Worm (Caenorhabditis elegans): ENCODE measurements around the gene C17F4.12.
A peak's percentile ranks its signal among the peaks of the same experiment; 100 is the strongest.

C17F4.12 gene

DNA sequence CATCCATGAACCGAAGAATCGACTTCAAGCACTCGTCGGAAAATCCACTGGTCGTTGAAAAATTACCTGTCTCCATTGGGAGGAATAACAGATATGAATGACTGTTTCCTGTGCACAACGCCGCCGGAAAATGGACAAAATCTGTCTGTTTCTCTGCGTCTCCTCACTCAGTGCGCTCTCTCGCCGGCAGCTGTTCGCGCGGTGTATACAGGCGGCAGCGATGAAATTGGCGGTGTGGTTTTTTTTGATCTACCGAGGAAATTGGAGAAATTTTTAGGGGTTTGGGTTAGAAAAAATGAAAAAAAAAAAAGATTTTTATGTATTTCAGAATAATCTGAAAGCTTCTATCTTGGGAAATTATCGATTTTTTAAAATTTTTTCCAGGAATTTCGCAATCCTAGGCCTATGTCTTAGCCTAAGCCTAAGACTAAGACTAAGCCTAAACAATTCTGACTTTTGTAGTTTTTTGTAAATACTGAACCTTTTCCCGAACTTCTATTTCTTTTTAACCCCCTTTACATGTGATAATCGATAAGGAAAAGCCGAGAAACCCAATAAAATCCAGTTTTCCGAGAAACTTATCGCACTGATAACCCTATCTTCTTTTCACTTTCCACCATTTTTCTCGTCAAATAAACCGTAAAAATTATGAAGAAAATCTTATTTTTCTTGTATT, 4.2 kb upstream of the C17F4.12 start, which contains the start of the genes fbxc-50 and C17F4.2 (continued):
- 0 out of 2 replicates have a peak, but pooled peaks have one; percentile 11 for TF ChIP-seq pbrm-1 (GFP tag; IDR thresholded peaks at IDR 0.05)
- 0 out of 2 replicates have a peak, but pooled peaks have one; percentile 24 for TF ChIP-seq F33H1.4 (GFP tag; IDR thresholded peaks at IDR 0.05)
- no peak for TF ChIP-seq ztf-26 (tag; optimal IDR thresholded peaks at IDR 0.05)

DNA sequence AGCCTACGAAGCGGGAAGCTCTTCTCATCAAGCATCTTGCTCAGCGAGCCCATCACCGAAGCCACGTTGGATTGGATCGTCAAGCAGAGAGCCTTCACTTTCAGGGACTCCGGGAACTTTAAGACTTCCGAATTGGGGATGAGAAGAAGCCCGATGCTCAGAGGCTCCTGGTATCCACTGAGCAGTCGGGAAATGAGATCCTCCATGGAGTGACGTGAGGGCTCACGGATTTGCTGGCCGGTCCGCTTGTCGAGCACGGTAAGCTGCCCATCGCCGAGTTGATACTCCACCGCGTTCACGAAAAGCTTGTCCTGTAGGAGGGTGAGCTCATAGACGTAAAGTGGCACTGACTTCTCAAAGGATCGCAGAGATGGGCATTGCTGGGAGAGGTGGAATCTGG, 3.6 kb upstream of the C17F4.12 start:
- TF ChIP-seq F55B11.4 (tag; optimal IDR thresholded peaks at IDR 0.05; ENCODE audit: borderline replicate concordance, insufficient read depth) (no peak), dpl-1 (GFP tag; optimal IDR thresholded peaks at IDR 0.05) (no peak), mes-4 (tag; optimal IDR thresholded peaks at IDR 0.05) (no peak), snpc-1.3 (tag; optimal IDR thresholded peaks at IDR 0.05; ENCODE audit: insufficient read depth) (no peak), unc-130 (GFP tag; optimal IDR thresholded peaks at IDR 0.05) (no peak), ztf-26 (tag; optimal IDR thresholded peaks at IDR 0.05) (no peak), zfh-2 (GFP tag; conservative IDR thresholded peaks at IDR 0.05) (peak; percentile 51; the same call in 1 of the 2 replicates), lir-1 (GFP tag; conservative IDR thresholded peaks at IDR 0.05) (no peak), F22D6.2 (tag; optimal IDR thresholded peaks at IDR 0.05) (no peak)

ce11 chrII:3245836-3246235, 1.9 kb upstream of the C17F4.12 start, which contains the start of gene C17F4.7:
TSS of gene C17F4.7 (minus strand) at chrII:3246015.
- TF ChIP-seq ceh-40 (GFP tag; IDR thresholded peaks at IDR 0.05) = no peak
- TF ChIP-seq unc-62 (GFP tag; optimal IDR thresholded peaks at IDR 0.05) = peak; percentile 47
- no peak for TF ChIP-seq ztf-25 (GFP tag; IDR thresholded peaks at IDR 0.05)
- no peak for TF ChIP-seq nfya-2 (GFP tag; IDR thresholded peaks at IDR 0.05)
- TF ChIP-seq ztf-22 (GFP tag; optimal IDR thresholded peaks at IDR 0.05) = peak; percentile 29
- TF ChIP-seq lsl-1 (GFP tag; optimal IDR thresholded peaks at IDR 0.05) = no peak
- TF ChIP-seq zim-3 (tag; optimal IDR thresholded peaks at IDR 0.05) = no peak
- TF ChIP-seq ceh-58 (GFP tag; IDR thresholded peaks at IDR 0.05) = no peak
- TF ChIP-seq nhr-80 (tag; optimal IDR thresholded peaks at IDR 0.05) = peak; percentile 94
- no peak for TF ChIP-seq madf-8 (GFP tag; conservative IDR thresholded peaks at IDR 0.05)
- TF ChIP-seq nfya-1 (tag; optimal IDR thresholded peaks at IDR 0.05; ENCODE audit: borderline replicate concordance, insufficient read depth) = no peak
- TF ChIP-seq C17E4.6 (GFP tag; IDR thresholded peaks at IDR 0.05) = no peak
- no peak for TF ChIP-seq F49E8.2 (tag; optimal IDR thresholded peaks at IDR 0.05; ENCODE audit: insufficient read depth)
- no peak for TF ChIP-seq F57C9.4 (tag; optimal IDR thresholded peaks at IDR 0.05)
- no peak for TF ChIP-seq akir-1 (GFP tag; optimal IDR thresholded peaks at IDR 0.05)
- TF ChIP-seq nhr-27 (tag; optimal IDR thresholded peaks at IDR 0.05) = no peak
- TF ChIP-seq snpc-3.4 (tag; optimal IDR thresholded peaks at IDR 0.05) = no peak
- TF ChIP-seq hlh-12 (tag; optimal IDR thresholded peaks at IDR 0.05) = no peak
- no peak for TF ChIP-seq mel-28 (tag; optimal IDR thresholded peaks at IDR 0.05; ENCODE audit: borderline replicate concordance)
- peak; percentile 21 for TF ChIP-seq tbp1 (GFP tag; optimal IDR thresholded peaks at IDR 0.05)
- TF ChIP-seq mxl-1 (tag; optimal IDR thresholded peaks at IDR 0.05) = no peak
- TF ChIP-seq nfyb-1 (GFP tag; IDR thresholded peaks at IDR 0.05) = no peak
- no peak for TF ChIP-seq hmg-20 (GFP tag; IDR thresholded peaks at IDR 0.05)
- TF ChIP-seq bed-2 (GFP tag; IDR thresholded peaks at IDR 0.05) = no peak
- TF ChIP-seq chd-7 (tag; optimal IDR thresholded peaks at IDR 0.05) = no peak
- no peak for TF ChIP-seq K11D2.4 (GFP tag; IDR thresholded peaks at IDR 0.05)
- no peak for TF ChIP-seq dpff-1 (tag; optimal IDR thresholded peaks at IDR 0.05)
- no peak for TF ChIP-seq ceh-91 (GFP tag; IDR thresholded peaks at IDR 0.05)
- peak; percentile 46 for TF ChIP-seq dox-1 (GFP tag; IDR thresholded peaks at IDR 0.05)
- no peak for TF ChIP-seq snpc-1.1 (tag; optimal IDR thresholded peaks at IDR 0.05; ENCODE audit: insufficient read depth)
- peak; percentile 2 for TF ChIP-seq attf-5 (GFP tag; optimal IDR thresholded peaks at IDR 0.05)
- 0 out of 2 replicates have a peak, but pooled peaks have one; percentile 40 for TF ChIP-seq pbrm-1 (GFP tag; IDR thresholded peaks at IDR 0.05)
- no peak for TF ChIP-seq F22D6.2 (tag; optimal IDR thresholded peaks at IDR 0.05)
- no peak for TF ChIP-seq cebp-2 (GFP tag; IDR thresholded peaks at IDR 0.05)
- TF ChIP-seq ztf-26 (tag; optimal IDR thresholded peaks at IDR 0.05) = peak; percentile 6
- TF ChIP-seq him-1 (tag; optimal IDR thresholded peaks at IDR 0.05) = no peak
